Worm (Caenorhabditis elegans) whole organism, L4 larva: Measurements from ENCODE around the gene tre-4.

Experiments used
- arid-1 ChIP-seq: fragments of 200-800 bp; sonication (Bioruptor generic); conservative IDR thresholded peaks from 2 replicates; pipeline ENCODE4 v1.3.6; 2022; ENCODE audit warnings: missing genetic modification reagents, missing genetic modification characterization, missing compliant biosample characterization
- jun-1 ChIP-seq: fragments of 150-350 bp; optimal IDR thresholded peaks from 2 replicates; lab custom pipeline; 2014; ENCODE audit warnings: missing biosample characterization, missing genetic modification reagents, missing genetic modification characterization

DNA sequence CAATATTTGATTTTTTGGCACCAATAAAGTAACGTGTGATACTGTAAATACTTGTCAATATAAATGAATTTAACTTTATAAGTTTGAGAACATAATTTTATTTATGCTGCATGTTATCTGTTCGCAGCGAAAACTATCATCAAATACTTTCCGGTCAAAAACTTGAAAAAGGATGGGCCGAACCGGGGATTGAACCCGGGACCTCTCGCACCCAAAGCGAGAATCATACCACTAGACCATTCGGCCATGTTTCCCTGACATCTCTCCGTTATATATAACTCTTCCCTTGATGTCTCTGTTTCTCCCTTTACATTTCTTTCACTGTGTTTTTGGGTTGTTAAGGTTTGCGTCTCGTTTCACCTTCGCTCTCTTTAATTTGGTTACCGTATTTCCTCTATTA lies 39.8 kb downstream of the tre-4 start:
- peak; percentile 19 for TF ChIP-seq jun-1 (tag; lab: Kevin White, UChicago)
- TF ChIP-seq arid-1 (GFP tag; lab: Robert Waterston, UW), result peak; percentile 81
